Fruit fly (Drosophila melanogaster) whole organism, adult: ENCODE data around the gene Vha16-5.
A peak's percentile ranks its signal among the peaks of the same experiment; 100 is the strongest.

Source experiments
- CG11617 ChIP-seq: fragments of 200-800 bp; sonication (Bioruptor generic); optimal IDR thresholded peaks from 2 replicates; lab custom pipeline; 2017; ENCODE audit warnings: mild to moderate bottlenecking, missing biosample characterization, missing genetic modification reagents, missing genetic modification characterization
- CG12768 ChIP-seq: fragments of 200-800 bp; sonication (Bioruptor generic); optimal IDR thresholded peaks from 2 replicates; lab custom pipeline; 2017; ENCODE audit warnings: missing biosample characterization, missing genetic modification characterization, mild to moderate bottlenecking, moderate library complexity, missing genetic modification reagents
- CG14711 ChIP-seq: fragments of 200-800 bp; sonication (Bioruptor generic); optimal IDR thresholded peaks from 2 replicates; lab custom pipeline; 2018; ENCODE audit warnings: missing biosample characterization, mild to moderate bottlenecking, missing genetic modification characterization, moderate library complexity
- CG1620 ChIP-seq: fragments of 200-800 bp; sonication (Bioruptor generic); optimal IDR thresholded peaks from 2 replicates; lab custom pipeline; 2016; ENCODE audit warnings: missing biosample characterization, missing genetic modification characterization
- CG33017 ChIP-seq: fragments of 200-800 bp; sonication (Bioruptor generic); optimal IDR thresholded peaks from 2 replicates; lab custom pipeline; 2018; ENCODE audit warnings: missing biosample characterization, mild to moderate bottlenecking, missing genetic modification characterization, moderate library complexity
- CG5204 ChIP-seq: fragments of 200-800 bp; sonication (Bioruptor generic); optimal IDR thresholded peaks from 2 replicates; lab custom pipeline; 2016; ENCODE audit warnings: missing biosample characterization, missing genetic modification characterization
- CG7045 ChIP-seq: fragments of 200-800 bp; sonication (Bioruptor generic); optimal IDR thresholded peaks from 2 replicates; lab custom pipeline; 2017; ENCODE audit warnings: missing biosample characterization, mild to moderate bottlenecking, missing genetic modification characterization
- CG7101 ChIP-seq: fragments of 200-800 bp; sonication (Bioruptor generic); optimal IDR thresholded peaks from 2 replicates; lab custom pipeline; 2018; ENCODE audit warnings: missing biosample characterization, mild to moderate bottlenecking, missing genetic modification characterization, moderate library complexity
- Clk ChIP-seq: fragments of 200-800 bp; sonication (Bioruptor generic); optimal IDR thresholded peaks from 2 replicates; lab custom pipeline; 2017; ENCODE audit warnings: missing biosample characterization, missing genetic modification characterization
- Crg-1 ChIP-seq: fragments of 200-800 bp; sonication (Bioruptor generic); optimal IDR thresholded peaks from 2 replicates; lab custom pipeline; 2016; ENCODE audit warnings: missing biosample characterization, missing genetic modification characterization
- Hr96 ChIP-seq: fragments of 200-800 bp; sonication (Bioruptor generic); optimal IDR thresholded peaks from 2 replicates; lab custom pipeline; 2016; ENCODE audit warnings: missing biosample characterization, missing genetic modification characterization
- Mnt ChIP-seq: fragments of 200-800 bp; sonication (Bioruptor generic); optimal IDR thresholded peaks from 2 replicates; lab custom pipeline; 2016; ENCODE audit warnings: missing biosample characterization, mild to moderate bottlenecking, missing genetic modification characterization
- bab1 ChIP-seq: fragments of 200-800 bp; sonication (Bioruptor generic); optimal IDR thresholded peaks from 3 replicates; lab custom pipeline; 2019; ENCODE audit warnings: missing biosample characterization, mild to moderate bottlenecking, missing genetic modification characterization, moderate library complexity
- cic ChIP-seq: fragments of 200-800 bp; sonication (Bioruptor generic); optimal IDR thresholded peaks from 2 replicates; lab custom pipeline; 2017; ENCODE audit warnings: missing biosample characterization, mild to moderate bottlenecking, missing genetic modification characterization, moderate library complexity
- cnc ChIP-seq, 2 experiments: fragments of >200 bp; optimal IDR thresholded peaks; 2 replicates each; lab custom pipeline; 2017
- kay ChIP-seq: fragments of 200-800 bp; sonication (Bioruptor generic); peaks from one replicate; lab custom pipeline; 2016; ENCODE audit warnings: missing biosample characterization, missing genetic modification characterization, borderline replicate concordance
- ovo ChIP-seq: fragments of 200-800 bp; sonication (Bioruptor generic); optimal IDR thresholded peaks from 2 replicates; lab custom pipeline; 2016; ENCODE audit warnings: missing biosample characterization, missing genetic modification characterization
- pad ChIP-seq: fragments of 200-800 bp; sonication (Bioruptor generic); optimal IDR thresholded peaks from 3 replicates; lab custom pipeline; 2017; ENCODE audit warnings: missing biosample characterization, missing genetic modification characterization, mild to moderate bottlenecking, moderate library complexity, missing genetic modification reagents
- tj ChIP-seq: fragments of 200-800 bp; sonication (Bioruptor generic); optimal IDR thresholded peaks from 3 replicates; lab custom pipeline; 2017; ENCODE audit warnings: missing biosample characterization, mild to moderate bottlenecking, missing genetic modification characterization, moderate library complexity
- toe ChIP-seq: fragments of 200-800 bp; sonication (Bioruptor generic); optimal IDR thresholded peaks from 2 replicates; lab custom pipeline; 2016; ENCODE audit warnings: missing biosample characterization, missing genetic modification characterization

The Vha16-5 gene

dm6 chr2L:10701499-10702062, 35.3 kb downstream of the Vha16-5 start, which contains the start of gene Lip1:
TSS of gene Lip1 (minus strand) at chr2L:10701544.
- TF ChIP-seq CG12768 (GFP tag; lab: Kevin White, UChicago), result no peak
- TF ChIP-seq cic (GFP tag; lab: Kevin White, UChicago), result no peak
- TF ChIP-seq bab1 (GFP tag; lab: Kevin White, UChicago), result no peak
- no peak for TF ChIP-seq Crg-1 (GFP tag; lab: Kevin White, UChicago)
- no peak for TF ChIP-seq CG33017 (tag; lab: Kevin White, UChicago)
- no peak for TF ChIP-seq CG7045 (GFP tag; lab: Kevin White, UChicago)

dm6 chr2L:10697992-10698391, 38.9 kb downstream of the Vha16-5 start, which contains the start of gene CG7300:
TSS of gene CG7300 (minus strand) at chr2L:10698043.
- TF ChIP-seq CG7045 (GFP tag; lab: Kevin White, UChicago) (no peak), pad (GFP tag; lab: Kevin White, UChicago) (no peak), cic (GFP tag; lab: Kevin White, UChicago) (no peak), bab1 (GFP tag; lab: Kevin White, UChicago) (no peak), CG14711 (tag; lab: Kevin White, UChicago) (no peak), cnc (optimal IDR thresholded peaks at IDR 0.05; lab: Kevin White, UChicago) (no peak), ovo (GFP tag; lab: Kevin White, UChicago) (no peak), CG12768 (GFP tag; lab: Kevin White, UChicago) (no peak)

dm6 chr2L:10694053-10694618, 42.7 kb downstream of the Vha16-5 start, which contains the start of gene CG17108:
TSS of gene CG17108 (minus strand) at chr2L:10694103.
- no peak for TF ChIP-seq pad (GFP tag; lab: Kevin White, UChicago)
- TF ChIP-seq CG7101 (tag; lab: Kevin White, UChicago), result peak; percentile 17
- peak; percentile 75 for TF ChIP-seq kay (GFP tag; lab: Kevin White, UChicago)
- peak; percentile 38 for TF ChIP-seq CG14711 (tag; lab: Kevin White, UChicago)
- TF ChIP-seq CG1620 (GFP tag; lab: Kevin White, UChicago), result no peak
- TF ChIP-seq Clk, result no peak
- TF ChIP-seq CG33017 (tag; lab: Kevin White, UChicago), result peak; percentile 78

dm6 chr2L:10693018-10693417, 43.8 kb downstream of the Vha16-5 start:
- TF ChIP-seq tj (GFP tag; lab: Kevin White, UChicago), result no peak
- no peak for TF ChIP-seq CG7045 (GFP tag; lab: Kevin White, UChicago)
- no peak for TF ChIP-seq Hr96 (GFP tag; lab: Kevin White, UChicago)
- TF ChIP-seq Crg-1 (GFP tag; lab: Kevin White, UChicago), result no peak
- no peak for TF ChIP-seq Clk
- no peak for TF ChIP-seq CG14711 (tag; lab: Kevin White, UChicago)
- TF ChIP-seq cnc (optimal IDR thresholded peaks at IDR 0.05; lab: Kevin White, UChicago), result no peak
- no peak for TF ChIP-seq CG7101 (tag; lab: Kevin White, UChicago)
- no peak for TF ChIP-seq toe (GFP tag; lab: Kevin White, UChicago)
- TF ChIP-seq CG5204 (GFP tag; lab: Kevin White, UChicago), result no peak
- no peak for TF ChIP-seq CG1620 (GFP tag; lab: Kevin White, UChicago)
- no peak for TF ChIP-seq CG33017 (tag; lab: Kevin White, UChicago)
- no peak for TF ChIP-seq CG12768 (GFP tag; lab: Kevin White, UChicago)
- TF ChIP-seq Mnt, result no peak
- no peak for TF ChIP-seq ovo (GFP tag; lab: Kevin White, UChicago)

dm6 chr2L:10689221-10690034, 47.4 kb downstream of the Vha16-5 start, which contains the start of gene CG7294:
TSS of gene CG7294 (minus strand) at chr2L:10689271.
- TF ChIP-seq CG12768 (GFP tag; lab: Kevin White, UChicago) (no peak), bab1 (GFP tag; lab: Kevin White, UChicago) (no peak)

dm6 chr2L:10688764-10689163, 48.1 kb downstream of the Vha16-5 start:
- TF ChIP-seq CG7045 (GFP tag; lab: Kevin White, UChicago) (no peak), cnc (optimal IDR thresholded peaks at IDR 0.05; lab: Kevin White, UChicago) (no peak), CG11617 (no peak), tj (GFP tag; lab: Kevin White, UChicago) (no peak), kay (GFP tag; lab: Kevin White, UChicago) (no peak), Crg-1 (GFP tag; lab: Kevin White, UChicago) (no peak), CG14711 (tag; lab: Kevin White, UChicago) (no peak)
